Worm (Caenorhabditis elegans) whole organism, L2 larva: Measurements from ENCODE around the gene eif-2D.

ENCODE experiments used
- C34F6.9 ChIP-seq: fragments of 150-350 bp; optimal IDR thresholded peaks from 2 replicates; lab custom pipeline; 2014; ENCODE audit warnings: missing biosample characterization, missing genetic modification characterization
- F13H6.1 ChIP-seq: sonication (generic microtip); optimal IDR thresholded peaks from 2 replicates; lab custom pipeline; 2016; ENCODE audit warnings: missing genetic modification characterization, missing compliant biosample characterization
- R02D3.7 ChIP-seq: fragments of 150-350 bp; optimal IDR thresholded peaks from 2 replicates; lab custom pipeline; 2014; ENCODE audit warnings: missing biosample characterization, missing genetic modification characterization
- Y55F3AM.14 ChIP-seq: fragments of 200-800 bp; sonication (Bioruptor generic); optimal IDR thresholded peaks from 2 replicates; lab custom pipeline; 2018; ENCODE audit warnings: mild to moderate bottlenecking, missing genetic modification characterization, missing compliant biosample characterization
- ZK546.5 ChIP-seq: sonication (generic microtip); optimal IDR thresholded peaks from 2 replicates; lab custom pipeline; 2017; ENCODE audit warnings: missing biosample characterization, missing genetic modification characterization
- alr-1 ChIP-seq: fragments of 150-350 bp; optimal IDR thresholded peaks from 2 replicates; lab custom pipeline; 2014; ENCODE audit warnings: missing biosample characterization, missing genetic modification characterization
- aly-2 ChIP-seq: fragments of 150-350 bp; optimal IDR thresholded peaks from 2 replicates; lab custom pipeline; 2014; ENCODE audit warnings: missing biosample characterization, missing genetic modification characterization
- ama-1 ChIP-seq: fragments of 150-350 bp; optimal IDR thresholded peaks from 2 replicates; lab custom pipeline; 2018; ENCODE audit warnings: inconsistent platforms
- blmp-1 ChIP-seq: sonication (generic microtip); optimal IDR thresholded peaks from 2 replicates; lab custom pipeline; 2017; ENCODE audit warnings: missing genetic modification characterization, mild to moderate bottlenecking, missing compliant biosample characterization, antibody characterized with exemption, moderate library complexity; ENCODE audit not compliant: insufficient read depth
- ceh-16 ChIP-seq: fragments of 150-350 bp; optimal IDR thresholded peaks from 2 replicates; lab custom pipeline; 2014; ENCODE audit warnings: missing biosample characterization, missing genetic modification characterization
- ceh-82 ChIP-seq: fragments of 150-350 bp; optimal IDR thresholded peaks from 2 replicates; lab custom pipeline; 2014; ENCODE audit warnings: missing biosample characterization, missing genetic modification characterization
- crh-2 ChIP-seq: sonication (generic microtip); optimal IDR thresholded peaks from 2 replicates; lab custom pipeline; 2017; ENCODE audit warnings: missing biosample characterization, missing genetic modification characterization
- dmd-4 ChIP-seq: sonication (generic microtip); optimal IDR thresholded peaks from 2 replicates; lab custom pipeline; 2017; ENCODE audit warnings: missing biosample characterization, missing genetic modification characterization
- egl-27 ChIP-seq: sonication (generic microtip); optimal IDR thresholded peaks from 3 replicates; lab custom pipeline; 2017; ENCODE audit warnings: missing biosample characterization, missing genetic modification reagents, missing genetic modification characterization
- elt-1 ChIP-seq: fragments of 150-350 bp; optimal IDR thresholded peaks from 2 replicates; lab custom pipeline; 2014; ENCODE audit warnings: missing biosample characterization, missing genetic modification characterization
- elt-3 ChIP-seq: sonication (generic microtip); optimal IDR thresholded peaks from 2 replicates; lab custom pipeline; 2017; ENCODE audit warnings: missing biosample characterization, missing genetic modification characterization
- fos-1 ChIP-seq: fragments of 150-350 bp; optimal IDR thresholded peaks from 2 replicates; lab custom pipeline; 2014; ENCODE audit warnings: missing biosample characterization, missing genetic modification characterization
- gmeb-1 ChIP-seq: fragments of 150-350 bp; optimal IDR thresholded peaks from 2 replicates; lab custom pipeline; 2014; ENCODE audit warnings: missing biosample characterization, missing genetic modification characterization
- lin-11 ChIP-seq: fragments of 150-350 bp; sonication (generic microtip); optimal IDR thresholded peaks from 2 replicates; lab custom pipeline; 2014; ENCODE audit warnings: missing biosample characterization, missing genetic modification characterization, inconsistent platforms, mixed read lengths
- lin-13 ChIP-seq: fragments of 150-350 bp; optimal IDR thresholded peaks from 2 replicates; lab custom pipeline; 2014; ENCODE audit warnings: missing biosample characterization, missing genetic modification reagents, missing genetic modification characterization
- lin-39 ChIP-seq: fragments of 150-350 bp; optimal IDR thresholded peaks from 2 replicates; lab custom pipeline; 2014; ENCODE audit warnings: missing biosample characterization, missing genetic modification reagents, missing genetic modification characterization
- lsy-2 ChIP-seq, 2 experiments: fragments of 150-350 bp in 1 of 2; sonication (generic microtip) in 1 of 2; optimal IDR thresholded peaks; 2 replicates each; lab custom pipeline; 2014 to 2017; ENCODE audit warnings: missing biosample characterization in 2 of 2, missing genetic modification characterization in 2 of 2
- mab-5 ChIP-seq: fragments of 150-350 bp; optimal IDR thresholded peaks from 2 replicates; lab custom pipeline; 2014; ENCODE audit warnings: missing biosample characterization, missing genetic modification characterization
- mbf-1 ChIP-seq: sonication (generic microtip); optimal IDR thresholded peaks from 2 replicates; lab custom pipeline; 2017; ENCODE audit warnings: missing biosample characterization, missing genetic modification characterization
- mdl-1 ChIP-seq, 2 experiments: fragments of 150-350 bp in 1 of 2; sonication (generic microtip) in 1 of 2; optimal IDR thresholded peaks; 2 replicates each; lab custom pipeline; 2017; ENCODE audit warnings: missing biosample characterization in 2 of 2, missing genetic modification characterization in 2 of 2
- nhr-10 ChIP-seq: sonication (generic microtip); optimal IDR thresholded peaks from 2 replicates; lab custom pipeline; 2017; ENCODE audit warnings: missing biosample characterization, missing genetic modification characterization
- nhr-11 ChIP-seq: fragments of 150-350 bp; optimal IDR thresholded peaks from 2 replicates; lab custom pipeline; 2014; ENCODE audit warnings: missing biosample characterization, missing genetic modification characterization
- nhr-12 ChIP-seq: fragments of 150-350 bp; optimal IDR thresholded peaks from 2 replicates; lab custom pipeline; 2014; ENCODE audit warnings: missing biosample characterization, missing genetic modification characterization
- nhr-129 ChIP-seq: fragments of 150-350 bp; optimal IDR thresholded peaks from 2 replicates; lab custom pipeline; 2014; ENCODE audit warnings: missing biosample characterization, missing genetic modification characterization
- nhr-21 ChIP-seq: fragments of 150-350 bp; optimal IDR thresholded peaks from 2 replicates; lab custom pipeline; 2014; ENCODE audit warnings: missing biosample characterization, missing genetic modification characterization
- nhr-23 ChIP-seq: fragments of 150-350 bp; optimal IDR thresholded peaks from 2 replicates; lab custom pipeline; 2014; ENCODE audit warnings: missing biosample characterization, missing genetic modification reagents, missing genetic modification characterization
- nhr-237 ChIP-seq: fragments of 150-350 bp; optimal IDR thresholded peaks from 2 replicates; lab custom pipeline; 2014; ENCODE audit warnings: missing biosample characterization, missing genetic modification characterization
- nhr-25 ChIP-seq: fragments of 150-350 bp; sonication (generic microtip); optimal IDR thresholded peaks from 3 replicates; lab custom pipeline; 2014; ENCODE audit warnings: missing biosample characterization, missing genetic modification characterization
- nhr-6 ChIP-seq: fragments of 150-350 bp; optimal IDR thresholded peaks from 2 replicates; lab custom pipeline; 2014; ENCODE audit warnings: missing biosample characterization, missing genetic modification characterization
- nhr-77 ChIP-seq: fragments of 150-350 bp; optimal IDR thresholded peaks from 2 replicates; lab custom pipeline; 2014; ENCODE audit warnings: missing biosample characterization, missing genetic modification characterization
- peb-1 ChIP-seq: fragments of 150-350 bp; optimal IDR thresholded peaks from 2 replicates; lab custom pipeline; 2014; ENCODE audit warnings: missing biosample characterization, missing genetic modification characterization
- sem-4 ChIP-seq: fragments of 150-350 bp; optimal IDR thresholded peaks from 2 replicates; lab custom pipeline; 2014; ENCODE audit warnings: missing biosample characterization, missing genetic modification reagents, missing genetic modification characterization
- skn-1 ChIP-seq: sonication (generic microtip); optimal IDR thresholded peaks from 2 replicates; lab custom pipeline; 2017; ENCODE audit warnings: missing biosample characterization, missing genetic modification characterization
- sma-3 ChIP-seq: sonication (generic microtip); optimal IDR thresholded peaks from 2 replicates; lab custom pipeline; 2016; ENCODE audit warnings: missing genetic modification reagents, missing genetic modification characterization, missing compliant biosample characterization
- sma-9 ChIP-seq, 2 experiments: fragments of 150-350 bp in 1 of 2; sonication (generic microtip) in 1 of 2; optimal IDR thresholded peaks; 2 replicates each; lab custom pipeline; 2014 to 2016; ENCODE audit warnings: missing genetic modification characterization in 2 of 2, mild to moderate bottlenecking in 1 of 2, missing biosample characterization in 1 of 2, missing compliant biosample characterization in 1 of 2, missing genetic modification reagents in 1 of 2, moderate library complexity in 1 of 2
- snpc-4 ChIP-seq: fragments of 150-350 bp; optimal IDR thresholded peaks from 2 replicates; lab custom pipeline; 2014; ENCODE audit warnings: missing biosample characterization, missing genetic modification characterization
- unc-39 ChIP-seq: fragments of 150-350 bp; optimal IDR thresholded peaks from 2 replicates; lab custom pipeline; 2014; ENCODE audit warnings: missing biosample characterization, missing genetic modification characterization
- unc-55 ChIP-seq: fragments of 150-350 bp; sonication (generic microtip); optimal IDR thresholded peaks from 3 replicates; lab custom pipeline; 2014; ENCODE audit warnings: missing biosample characterization, missing genetic modification reagents, missing genetic modification characterization
- unc-62 ChIP-seq: fragments of 150-350 bp; optimal IDR thresholded peaks from 2 replicates; lab custom pipeline; 2014; ENCODE audit warnings: missing biosample characterization, missing genetic modification reagents, missing genetic modification characterization
- zag-1 ChIP-seq: fragments of 150-350 bp; optimal IDR thresholded peaks from 2 replicates; lab custom pipeline; 2014; ENCODE audit warnings: missing biosample characterization, missing genetic modification characterization
- ztf-1 ChIP-seq: fragments of 200-800 bp; sonication (Bioruptor generic); conservative IDR thresholded peaks from 2 replicates; pipeline ENCODE4 v1.3.6; 2022; ENCODE audit warnings: missing genetic modification characterization, missing compliant biosample characterization
- ztf-11 ChIP-seq: sonication (generic microtip); optimal IDR thresholded peaks from 2 replicates; lab custom pipeline; 2017; ENCODE audit warnings: missing biosample characterization, missing genetic modification characterization
- ztf-4 ChIP-seq: fragments of 150-350 bp; optimal IDR thresholded peaks from 2 replicates; lab custom pipeline; 2014; ENCODE audit warnings: missing biosample characterization, missing genetic modification characterization

Gene eif-2D

DNA sequence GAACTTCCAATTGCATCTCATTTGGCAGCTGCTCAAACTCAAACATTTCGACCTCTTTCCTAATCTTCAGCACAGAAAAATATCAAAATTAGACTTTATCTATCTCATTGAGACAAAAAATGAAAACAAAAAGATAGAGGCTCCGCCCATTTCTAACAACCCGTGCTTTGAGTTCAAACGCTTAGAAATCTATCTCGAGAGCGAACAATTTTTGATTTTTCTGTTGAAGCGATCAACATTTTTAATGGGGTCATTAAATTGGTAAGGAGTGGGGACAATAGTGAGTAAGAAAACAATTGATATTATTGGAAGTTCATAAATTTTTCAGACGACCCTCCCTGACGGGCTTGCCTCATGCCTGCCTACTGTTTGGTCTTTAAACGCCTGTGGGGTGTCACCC, 7.3 kb downstream of the eif-2D start, which contains the start of the genes C25H3.10 and C25H3.1:
TSS of gene C25H3.10 (minus strand) at position 101 of the 400 bp plus-strand sequence.
TSS of gene C25H3.1 (plus strand) at position 203 of the 400 bp plus-strand sequence.
- peak; percentile 6 for TF ChIP-seq snpc-4 (tag; lab: Kevin White, UChicago)
- TF ChIP-seq nhr-6 (tag; lab: Kevin White, UChicago), result no peak
- TF ChIP-seq, all 48 proteins: peak for 1

- TF ChIP-seq Y55F3AM.14 (GFP tag; lab: Kevin White, UChicago) (no peak), R02D3.7 (tag; lab: Kevin White, UChicago) (no peak), unc-55 (no peak), snpc-4 (tag; lab: Kevin White, UChicago) (peak; percentile 98), mbf-1 (no peak), elt-1 (tag; lab: Kevin White, UChicago) (no peak), blmp-1 (tag; lab: Kevin White, UChicago) (no peak), nhr-11 (tag; lab: Kevin White, UChicago) (no peak), nhr-129 (tag; lab: Kevin White, UChicago) (peak; percentile 70), nhr-77 (tag; lab: Kevin White, UChicago) (no peak), unc-39 (tag; lab: Kevin White, UChicago) (no peak), crh-2 (peak; percentile 77), nhr-12 (tag; lab: Kevin White, UChicago) (no peak), lin-13 (peak; percentile 42), skn-1 (tag; lab: Kevin White, UChicago) (no peak), nhr-21 (tag; lab: Kevin White, UChicago) (peak; percentile 82), nhr-237 (tag; lab: Kevin White, UChicago) (no peak), ama-1 (lab: Kevin White, UChicago) (peak; percentile 91), sma-3 (peak; percentile 81), C34F6.9 (tag; lab: Kevin White, UChicago) (peak; percentile 42), lsy-2 (tag; optimal IDR thresholded peaks at IDR 0.05; lab: Kevin White, UChicago) (peak; percentile 57 to 72), dmd-4 (tag; lab: Kevin White, UChicago) (no peak), alr-1 (tag; lab: Kevin White, UChicago) (no peak), sma-9 (GFP tag; optimal IDR thresholded peaks at IDR 0.05; lab: Kevin White, UChicago) (peak; percentile 88), sma-9 (tag; optimal IDR thresholded peaks at IDR 0.05; lab: Kevin White, UChicago) (no peak), mab-5 (tag; lab: Kevin White, UChicago) (peak; percentile 44), unc-62 (GFP tag; lab: Kevin White, UChicago) (no peak), aly-2 (tag; lab: Kevin White, UChicago) (no peak), sem-4 (tag; lab: Kevin White, UChicago) (no peak), ceh-82 (tag; lab: Kevin White, UChicago) (no peak), peb-1 (tag; lab: Kevin White, UChicago) (no peak), nhr-6 (tag; lab: Kevin White, UChicago) (no peak), mdl-1 (tag; optimal IDR thresholded peaks at IDR 0.05; lab: Kevin White, UChicago) (peak; percentile 66 to 77), elt-3 (tag; lab: Kevin White, UChicago) (no peak), nhr-25 (peak; percentile 34), egl-27 (tag; lab: Kevin White, UChicago) (peak; percentile 5), ceh-16 (tag; lab: Kevin White, UChicago) (no peak), fos-1 (tag; lab: Kevin White, UChicago) (peak; percentile 74), ztf-1 (GFP tag; lab: Robert Waterston, UW) (no peak), F13H6.1 (tag; lab: Kevin White, UChicago) (peak; percentile 60), lin-39 (no peak), ZK546.5 (tag; lab: Kevin White, UChicago) (no peak), lin-11 (tag; lab: Kevin White, UChicago) (no peak), zag-1 (tag; lab: Kevin White, UChicago) (no peak), gmeb-1 (tag; lab: Kevin White, UChicago) (peak; percentile 69), nhr-23 (tag; lab: Kevin White, UChicago) (no peak), ztf-11 (tag; lab: Kevin White, UChicago) (no peak), ztf-4 (tag; lab: Kevin White, UChicago) (no peak), nhr-10 (tag; lab: Kevin White, UChicago) (no peak)
- TF ChIP-seq, all 48 proteins: peak for 17
Measured at ce11 chrII:5701485-5701884, 10.0 kb downstream of the eif-2D start.
